Fruit fly (Drosophila melanogaster): ENCODE results near the gene CG13305.

DNA sequence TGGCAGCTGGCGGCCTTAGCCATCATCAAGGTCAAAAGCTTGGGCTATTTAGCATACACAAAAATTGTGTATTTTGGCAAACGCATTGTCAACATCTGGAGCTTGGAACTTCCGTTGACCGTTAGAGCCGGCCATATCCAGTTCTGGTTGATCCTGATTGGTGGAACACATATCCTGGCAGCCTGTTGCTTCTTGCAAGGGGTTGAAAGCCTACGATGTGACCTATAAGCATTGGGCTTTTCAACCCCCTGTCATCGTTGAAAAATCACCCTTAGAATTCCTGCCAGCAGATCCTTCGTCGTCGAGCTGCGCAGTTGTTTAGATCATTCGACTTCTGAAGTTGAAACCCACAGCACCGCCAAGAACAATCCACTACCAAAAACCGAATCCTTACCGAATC lies at the start of gene CG13305, which contains the start of gene Pex7:
- no peak for TF ChIP-seq Ssrp (tag; optimal IDR thresholded peaks at IDR 0.05)
- no peak for TF ChIP-seq HmgZ (tag; optimal IDR thresholded peaks at IDR 0.05)
- no peak for TF ChIP-seq CG33557 (GFP tag; optimal IDR thresholded peaks at IDR 0.05)
- no peak for TF ChIP-seq CG12769 (tag; optimal IDR thresholded peaks at IDR 0.05)
- TF ChIP-seq chinmo (GFP tag; IDR thresholded peaks at IDR 0.05; ENCODE audit: partially characterized antibody): no peak
